Worm (Caenorhabditis elegans): ENCODE results near the gene zig-3.

Gene zig-3

ce11 chrX:7915616-7916015 lies 14.9 kb upstream of the zig-3 start:
- TF ChIP-seq tbx-7 (tag; optimal IDR thresholded peaks at IDR 0.05): no peak
- TF ChIP-seq ref-2 (tag; optimal IDR thresholded peaks at IDR 0.05): no peak
- no peak for TF ChIP-seq ceh-22 (tag; optimal IDR thresholded peaks at IDR 0.05)
- TF ChIP-seq K09A11.1 (tag; optimal IDR thresholded peaks at IDR 0.05; ENCODE audit: insufficient read depth): no peak
- TF ChIP-seq dmd-4 (tag; optimal IDR thresholded peaks at IDR 0.05; ENCODE audit: borderline replicate concordance): no peak
- TF ChIP-seq ceh-2 (tag; optimal IDR thresholded peaks at IDR 0.05): no peak
- TF ChIP-seq Y22D7AL.16 (tag; optimal IDR thresholded peaks at IDR 0.05): no peak
- no peak for TF ChIP-seq pag-3 (tag; optimal IDR thresholded peaks at IDR 0.05; ENCODE audit: borderline replicate concordance)
- no peak for TF ChIP-seq ceh-19 (GFP tag; optimal IDR thresholded peaks at IDR 0.05)
- TF ChIP-seq T23F11.4 (GFP tag; optimal IDR thresholded peaks at IDR 0.05): no peak

ce11 chrX:7916076-7916475 lies 14.5 kb upstream of the zig-3 start:
- TF ChIP-seq ztf-16 (tag; optimal IDR thresholded peaks at IDR 0.05): no peak
- TF ChIP-seq ceh-6 (GFP tag; optimal IDR thresholded peaks at IDR 0.05): no peak
- no peak for TF ChIP-seq elt-4 (tag; optimal IDR thresholded peaks at IDR 0.05)
- TF ChIP-seq K09A11.1 (tag; optimal IDR thresholded peaks at IDR 0.05; ENCODE audit: insufficient read depth): no peak
- TF ChIP-seq unc-86 (tag; optimal IDR thresholded peaks at IDR 0.05): no peak
- TF ChIP-seq hlh-13 (GFP tag; optimal IDR thresholded peaks at IDR 0.05): no peak
- no peak for TF ChIP-seq ahr-1 (tag; optimal IDR thresholded peaks at IDR 0.05)
- no peak for TF ChIP-seq lim-6 (tag; optimal IDR thresholded peaks at IDR 0.05)
- TF ChIP-seq fkh-6 (tag; optimal IDR thresholded peaks at IDR 0.05): no peak
- no peak for TF ChIP-seq che-1 (tag; optimal IDR thresholded peaks at IDR 0.05)

ce11 chrX:7921130-7921529 lies 9.4 kb upstream of the zig-3 start:
- TF ChIP-seq pha-4 (tag; optimal IDR thresholded peaks at IDR 0.05): no peak
- no peak for TF ChIP-seq ceh-31 (tag; optimal IDR thresholded peaks at IDR 0.05)

ce11 chrX:7925134-7925533 lies 5.4 kb upstream of the zig-3 start, which contains the start of gene zig-4:
TSS of gene zig-4 (plus strand) at chrX:7925434.
- TF ChIP-seq elt-4 (tag; optimal IDR thresholded peaks at IDR 0.05) (no peak), ahr-1 (tag; optimal IDR thresholded peaks at IDR 0.05) (no peak), hlh-15 (tag; optimal IDR thresholded peaks at IDR 0.05) (no peak), pag-3 (tag; optimal IDR thresholded peaks at IDR 0.05; ENCODE audit: borderline replicate concordance) (no peak), ceh-9 (tag; optimal IDR thresholded peaks at IDR 0.05) (no peak), T23F11.4 (GFP tag; optimal IDR thresholded peaks at IDR 0.05) (no peak), dmd-4 (tag; optimal IDR thresholded peaks at IDR 0.05; ENCODE audit: borderline replicate concordance) (no peak), sdc-2 (tag; optimal IDR thresholded peaks at IDR 0.05) (no peak)

- TF ChIP-seq pha-4 (tag; optimal IDR thresholded peaks at IDR 0.05): no peak
- TF ChIP-seq npax-4 (tag; optimal IDR thresholded peaks at IDR 0.05): no peak
- no peak for TF ChIP-seq dmd-4 (tag; optimal IDR thresholded peaks at IDR 0.05; ENCODE audit: borderline replicate concordance)
- no peak for TF ChIP-seq elt-4 (tag; optimal IDR thresholded peaks at IDR 0.05)
- no peak for TF ChIP-seq T23F11.4 (GFP tag; optimal IDR thresholded peaks at IDR 0.05)
- no peak for TF ChIP-seq hlh-15 (tag; optimal IDR thresholded peaks at IDR 0.05)
- TF ChIP-seq ceh-22 (tag; optimal IDR thresholded peaks at IDR 0.05): no peak
- no peak for TF ChIP-seq ceh-34 (tag; optimal IDR thresholded peaks at IDR 0.05)
- TF ChIP-seq odd-2 (tag; optimal IDR thresholded peaks at IDR 0.05): no peak
- no peak for TF ChIP-seq ceh-9 (tag; optimal IDR thresholded peaks at IDR 0.05)
- TF ChIP-seq unc-55 (GFP tag; optimal IDR thresholded peaks at IDR 0.05): no peak
- no peak for TF ChIP-seq fkh-6 (tag; optimal IDR thresholded peaks at IDR 0.05)
- no peak for TF ChIP-seq ttx-3 (tag; optimal IDR thresholded peaks at IDR 0.05)
- TF ChIP-seq hlh-8 (tag; optimal IDR thresholded peaks at IDR 0.05): no peak
- no peak for TF ChIP-seq syd-9 (tag; optimal IDR thresholded peaks at IDR 0.05)
- no peak for TF ChIP-seq dve-1 (tag; optimal IDR thresholded peaks at IDR 0.05)
- no peak for TF ChIP-seq sox-4 (tag; optimal IDR thresholded peaks at IDR 0.05)
Measured at ce11 chrX:7932453-7932852, 1.9 kb downstream of the zig-3 start.

Measured in whole organism, late embryonic.